Worm (Caenorhabditis elegans) whole organism, L4 larva: ENCODE data around the gene atz-1.
A peak's percentile ranks its signal among the peaks of the same experiment; 100 is the strongest.

ENCODE experiments used
- F26F4.8 ChIP-seq: fragments of 200-800 bp; sonication (Bioruptor generic); conservative IDR thresholded peaks from 2 replicates; pipeline ENCODE4 v1.3.6; 2022; ENCODE audit warnings: missing genetic modification characterization, missing compliant biosample characterization
- F37D6.2 ChIP-seq: sonication (generic microtip); optimal IDR thresholded peaks from 2 replicates; lab custom pipeline; 2016; ENCODE audit warnings: mild to moderate bottlenecking, missing genetic modification characterization, missing compliant biosample characterization
- T20F7.1 ChIP-seq: fragments of 200-800 bp; sonication (Bioruptor generic); optimal IDR thresholded peaks from 2 replicates; lab custom pipeline; 2018; ENCODE audit warnings: mild to moderate bottlenecking, missing genetic modification characterization, missing compliant biosample characterization
- Y105C5A.15 ChIP-seq: fragments of 200-800 bp; sonication (Bioruptor generic); IDR thresholded peaks from 2 replicates; pipeline ENCODE4 v1.3.6; 2022; ENCODE audit warnings: missing genetic modification characterization, missing compliant biosample characterization
- ZK546.5 ChIP-seq, 2 experiments: sonication (generic microtip); optimal IDR thresholded peaks; 2 replicates each; lab custom pipeline; 2017; ENCODE audit warnings: missing biosample characterization in 2 of 2, missing genetic modification characterization in 2 of 2
- ama-1 ChIP-seq: fragments of 150-350 bp; optimal IDR thresholded peaks from 2 replicates; lab custom pipeline; 2014; ENCODE audit warnings: inconsistent platforms, mixed read lengths
- ceh-20 ChIP-seq: fragments of 200-800 bp; sonication (Bioruptor generic); IDR thresholded peaks from 2 replicates; pipeline ENCODE4 v1.3.6; 2022; ENCODE audit warnings: missing genetic modification reagents, missing genetic modification characterization, missing compliant biosample characterization
- ceh-28 ChIP-seq: fragments of 150-350 bp; optimal IDR thresholded peaks from 2 replicates; lab custom pipeline; 2014; ENCODE audit warnings: missing biosample characterization, missing genetic modification reagents, missing genetic modification characterization
- ceh-62 ChIP-seq: sonication (generic microtip); optimal IDR thresholded peaks from 2 replicates; lab custom pipeline; 2017; ENCODE audit warnings: missing biosample characterization, missing genetic modification characterization
- ctbp-1 ChIP-seq: fragments of 200-800 bp; sonication (Bioruptor generic); IDR thresholded peaks from 2 replicates; pipeline ENCODE4 v1.3.6; 2022; ENCODE audit warnings: missing genetic modification reagents, missing genetic modification characterization, missing compliant biosample characterization
- daf-16 ChIP-seq, 3 experiments: sonication (generic microtip); optimal IDR thresholded peaks; 2 replicates each; lab custom pipeline; 2016 to 2017; ENCODE audit warnings: missing genetic modification characterization in 3 of 3, missing genetic modification reagents in 3 of 3, mild to moderate bottlenecking in 2 of 3, missing compliant biosample characterization in 2 of 3, missing biosample characterization in 1 of 3, moderate library complexity in 1 of 3
- dmd-9 ChIP-seq: fragments of 200-800 bp; sonication (Bioruptor generic); IDR thresholded peaks from 2 replicates; pipeline ENCODE4 v1.3.6; 2022; ENCODE audit warnings: missing genetic modification reagents, missing genetic modification characterization, missing compliant biosample characterization
- dpl-1 ChIP-seq: fragments of 150-350 bp; optimal IDR thresholded peaks from 2 replicates; lab custom pipeline; 2014; ENCODE audit warnings: missing biosample characterization, missing genetic modification reagents, missing genetic modification characterization
- egl-27 ChIP-seq: sonication (generic microtip); optimal IDR thresholded peaks from 3 replicates; lab custom pipeline; 2017; ENCODE audit warnings: missing biosample characterization, missing genetic modification reagents, missing genetic modification characterization
- fos-1 ChIP-seq: fragments of 150-350 bp; optimal IDR thresholded peaks from 2 replicates; lab custom pipeline; 2014; ENCODE audit warnings: missing biosample characterization, missing genetic modification characterization
- gei-8 ChIP-seq: fragments of 200-800 bp; sonication (Bioruptor generic); optimal IDR thresholded peaks from 2 replicates; lab custom pipeline; 2018; ENCODE audit warnings: mild to moderate bottlenecking, missing genetic modification characterization, missing compliant biosample characterization
- hif-1 ChIP-seq, 2 experiments: sonication (generic microtip); optimal IDR thresholded peaks; 2 replicates each; lab custom pipeline; 2016 to 2017; ENCODE audit warnings: missing compliant biosample characterization in 2 of 2, missing genetic modification characterization in 2 of 2, missing genetic modification reagents in 2 of 2, missing genotype in 2 of 2, mild to moderate bottlenecking in 1 of 2
- hlh-30 ChIP-seq: sonication (generic microtip); optimal IDR thresholded peaks from 2 replicates; lab custom pipeline; 2017; ENCODE audit warnings: antibody characterized with exemption, mild to moderate bottlenecking, missing genetic modification characterization, missing compliant biosample characterization; ENCODE audit not compliant: insufficient read depth
- hmg-1.1 ChIP-seq: fragments of 200-800 bp; sonication (Bioruptor generic); IDR thresholded peaks from 2 replicates; pipeline ENCODE4 v1.3.6; 2022; ENCODE audit warnings: missing genetic modification reagents, missing genetic modification characterization, missing compliant biosample characterization
- lim-7 ChIP-seq: fragments of 200-800 bp; sonication (Bioruptor generic); IDR thresholded peaks from 2 replicates; pipeline ENCODE4 v1.3.6; 2022; ENCODE audit warnings: missing genetic modification characterization, missing compliant biosample characterization
- lin-1 ChIP-seq: fragments of 200-800 bp; sonication (Bioruptor generic); IDR thresholded peaks from 2 replicates; pipeline ENCODE4 v1.3.6; 2022; ENCODE audit warnings: missing genetic modification reagents, missing genetic modification characterization, missing compliant biosample characterization
- lin-15B ChIP-seq: fragments of 150-350 bp; sonication (generic microtip); optimal IDR thresholded peaks from 3 replicates; lab custom pipeline; 2014; ENCODE audit warnings: missing biosample characterization, missing genetic modification characterization
- madf-9 ChIP-seq: fragments of 200-800 bp; sonication (Bioruptor generic); conservative IDR thresholded peaks from 2 replicates; pipeline ENCODE4 v1.3.6; 2022; ENCODE audit warnings: missing genetic modification reagents, missing genetic modification characterization, missing compliant biosample characterization
- mdl-1 ChIP-seq, 2 experiments: fragments of 150-350 bp in 1 of 2; sonication (generic microtip) in 1 of 2; optimal IDR thresholded peaks; 2 replicates each; lab custom pipeline; 2014 to 2017; ENCODE audit warnings: missing biosample characterization in 2 of 2, missing genetic modification characterization in 2 of 2
- mes-2 ChIP-seq: sonication (generic microtip); optimal IDR thresholded peaks from 2 replicates; lab custom pipeline; 2016; ENCODE audit warnings: missing genotype, mild to moderate bottlenecking, missing genetic modification characterization, missing compliant biosample characterization; ENCODE audit not compliant: poor library complexity, severe bottlenecking
- mxl-3 ChIP-seq: fragments of 200-800 bp; sonication (Bioruptor generic); optimal IDR thresholded peaks from 2 replicates; lab custom pipeline; 2018; ENCODE audit warnings: mild to moderate bottlenecking, missing genetic modification characterization, missing compliant biosample characterization
- nhr-10 ChIP-seq: fragments of 150-350 bp; optimal IDR thresholded peaks from 2 replicates; lab custom pipeline; 2014; ENCODE audit warnings: missing biosample characterization, missing genetic modification characterization
- nhr-102 ChIP-seq: sonication (generic microtip); optimal IDR thresholded peaks from 2 replicates; lab custom pipeline; 2016; ENCODE audit warnings: mild to moderate bottlenecking, missing genetic modification characterization, moderate library complexity, missing compliant biosample characterization
- nhr-111 ChIP-seq: fragments of 200-800 bp; sonication (Bioruptor generic); optimal IDR thresholded peaks from 2 replicates; lab custom pipeline; 2018; ENCODE audit warnings: mild to moderate bottlenecking, missing genetic modification characterization, missing compliant biosample characterization
- nhr-42 ChIP-seq: fragments of 200-800 bp; sonication (Bioruptor generic); IDR thresholded peaks from 2 replicates; pipeline ENCODE4 v1.3.6; 2022; ENCODE audit warnings: missing genetic modification characterization, missing compliant biosample characterization
- nhr-77 ChIP-seq: fragments of 150-350 bp; optimal IDR thresholded peaks from 2 replicates; lab custom pipeline; 2014; ENCODE audit warnings: missing biosample characterization, missing genetic modification characterization
- rbr-2 ChIP-seq: sonication (generic microtip); optimal IDR thresholded peaks from 2 replicates; lab custom pipeline; 2016; ENCODE audit warnings: missing genotype, missing genetic modification characterization, missing compliant biosample characterization
- sdz-12 ChIP-seq: fragments of 200-800 bp; sonication (Bioruptor generic); optimal IDR thresholded peaks from 2 replicates; lab custom pipeline; 2018; ENCODE audit warnings: mild to moderate bottlenecking, missing genetic modification characterization, missing compliant biosample characterization
- snpc-4 ChIP-seq: fragments of 150-350 bp; optimal IDR thresholded peaks from 2 replicates; lab custom pipeline; 2014; ENCODE audit warnings: missing biosample characterization, missing genetic modification characterization
- tag-97 ChIP-seq: fragments of 200-800 bp; sonication (Bioruptor generic); IDR thresholded peaks from 2 replicates; pipeline ENCODE4 v1.3.6; 2022; ENCODE audit warnings: missing genetic modification characterization, missing compliant biosample characterization
- tra-1 ChIP-seq: fragments of 200-800 bp; sonication (Bioruptor generic); IDR thresholded peaks from 2 replicates; pipeline ENCODE4 v1.3.6; 2022; ENCODE audit warnings: missing genetic modification reagents, missing genetic modification characterization, missing compliant biosample characterization
- unc-130 ChIP-seq: sonication (generic microtip); optimal IDR thresholded peaks from 2 replicates; lab custom pipeline; 2016; ENCODE audit warnings: missing genetic modification reagents, missing genetic modification characterization, missing compliant biosample characterization
- unc-62 ChIP-seq, 3 experiments: fragments of 150-350 bp in 1 of 3; sonication (generic microtip); optimal IDR thresholded peaks in 2 of 3; peaks in 1 of 3; 1 replicate in 1 of 3; 2 replicates in 2 of 3; lab custom pipeline; 2014 to 2017; ENCODE audit warnings: missing biosample characterization in 3 of 3, missing genetic modification characterization in 3 of 3, missing genetic modification reagents in 3 of 3, missing genotype in 1 of 3
- zfp-2 ChIP-seq: sonication (generic microtip); optimal IDR thresholded peaks from 2 replicates; lab custom pipeline; 2016; ENCODE audit warnings: mild to moderate bottlenecking, missing genetic modification characterization, missing compliant biosample characterization
- zip-2 ChIP-seq: fragments of 150-350 bp; optimal IDR thresholded peaks from 2 replicates; lab custom pipeline; 2014; ENCODE audit warnings: missing biosample characterization, missing genetic modification characterization
- ztf-11 ChIP-seq: fragments of 150-350 bp; optimal IDR thresholded peaks from 2 replicates; lab custom pipeline; 2014; ENCODE audit warnings: missing biosample characterization, missing genetic modification characterization

The atz-1 gene

DNA sequence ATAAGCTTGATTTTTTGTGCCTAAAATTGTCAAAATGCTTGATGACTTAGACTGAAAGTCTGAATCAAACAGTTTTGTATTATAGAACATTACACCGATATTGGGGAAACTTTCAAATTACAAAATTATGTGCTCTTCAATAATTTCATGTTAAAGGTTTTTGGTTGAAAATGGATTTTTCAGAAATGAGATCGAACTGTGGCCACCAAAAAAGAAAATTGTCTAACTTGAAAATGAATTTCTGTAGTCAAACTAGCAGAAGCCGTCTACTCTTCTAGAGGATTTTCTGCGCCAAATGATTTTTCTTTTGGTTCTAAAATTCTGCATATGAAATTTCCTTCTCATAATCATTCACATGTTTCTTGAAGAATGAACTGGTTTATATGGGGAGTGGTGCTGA, 35.0 kb downstream of the atz-1 start:
- TF ChIP-seq unc-62 (GFP tag; optimal IDR thresholded peaks at IDR 0.05 in 1 of 2; lab: Kevin White, UChicago) (peak in 1 of 2 experiments; percentile 91), unc-62 (tag; optimal IDR thresholded peaks at IDR 0.05; lab: Kevin White, UChicago) (no peak), ztf-11 (tag; lab: Kevin White, UChicago) (no peak)

DNA sequence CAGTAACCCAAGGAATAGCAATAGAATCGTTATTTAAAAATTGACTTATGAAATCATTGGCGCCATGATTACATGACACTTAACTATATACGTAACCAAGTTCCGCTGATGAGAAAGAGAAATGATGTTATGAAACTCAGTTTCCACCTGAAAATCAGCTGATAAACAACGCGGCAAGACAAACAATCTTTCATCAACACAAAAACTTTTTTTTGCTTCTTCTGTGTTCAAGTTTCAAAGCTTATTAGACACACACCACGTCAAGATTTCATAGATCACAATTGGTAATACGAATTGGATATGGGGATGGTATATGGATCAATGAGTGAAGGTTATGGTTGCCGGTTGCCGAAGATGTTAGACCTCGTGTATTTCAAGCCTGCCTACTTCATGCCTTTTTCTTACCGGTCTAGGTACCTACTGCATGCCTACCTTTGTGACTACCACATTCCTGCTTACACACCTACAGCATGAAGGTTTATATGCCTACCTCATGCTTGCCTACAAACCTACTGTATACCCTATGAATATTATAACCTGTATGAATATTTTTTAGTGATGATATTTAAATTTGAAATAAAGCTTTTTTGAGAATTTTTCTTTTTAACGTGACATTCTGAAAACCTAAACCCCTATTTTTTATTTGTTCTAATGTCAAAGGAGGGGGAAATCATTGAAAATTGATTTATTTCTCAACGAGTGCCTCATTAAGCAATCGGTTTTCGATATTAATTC, 38.9 kb downstream of the atz-1 start, which contains the start of the genes F19B6.10 and wht-5:
Gene F19B6.10, plus strand, starts transcription at position 301 of the 735 bp plus-strand sequence.
Gene wht-5, plus strand, starts transcription at position 685 of the 735 bp plus-strand sequence.
- TF ChIP-seq madf-9 (no peak), gei-8 (GFP tag; lab: Kevin White, UChicago) (no peak), ceh-20 (GFP tag; lab: Robert Waterston, UW) (no peak), ceh-62 (no peak), ZK546.5 (tag; optimal IDR thresholded peaks at IDR 0.05; lab: Kevin White, UChicago) (no peak), Y105C5A.15 (GFP tag; lab: Robert Waterston, UW) (no peak), snpc-4 (no peak), nhr-102 (tag; lab: Kevin White, UChicago) (no peak), F26F4.8 (GFP tag; lab: Robert Waterston, UW) (no peak), nhr-42 (no peak), unc-62 (GFP tag; optimal IDR thresholded peaks at IDR 0.05 in 1 of 2; lab: Kevin White, UChicago) (no peak), unc-62 (tag; optimal IDR thresholded peaks at IDR 0.05; lab: Kevin White, UChicago) (no peak)

DNA sequence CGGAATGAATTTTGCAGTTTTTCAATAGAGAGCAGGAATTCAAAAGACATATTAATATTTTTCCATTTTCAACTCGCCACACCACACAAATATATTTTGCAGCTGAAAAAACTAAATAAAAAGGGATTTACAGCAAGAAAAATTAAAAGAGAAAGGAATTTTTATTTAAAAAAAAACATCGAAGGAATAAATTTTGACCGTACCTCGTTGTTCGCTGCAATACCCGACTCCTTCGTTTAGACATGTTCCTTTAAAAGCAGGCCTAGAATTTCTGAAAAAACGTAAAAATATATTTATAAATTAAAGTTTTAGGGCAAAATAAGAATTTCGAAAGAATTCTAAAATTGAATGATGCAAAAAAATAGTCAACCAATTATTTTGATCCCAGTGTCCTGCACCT, 40.1 kb downstream of the atz-1 start, which contains the start of gene F19B6.1:
Gene F19B6.1, minus strand, starts transcription at position 278 of the 400 bp plus-strand sequence.
- TF ChIP-seq sdz-12 (GFP tag; lab: Kevin White, UChicago): no peak
- TF ChIP-seq mes-2 (tag; lab: Kevin White, UChicago): no peak
- TF ChIP-seq ceh-28 (tag; lab: Kevin White, UChicago): no peak
- no peak for TF ChIP-seq lim-7 (GFP tag; lab: Robert Waterston, UW)
- no peak for TF ChIP-seq tag-97 (GFP tag; lab: Robert Waterston, UW)
- no peak for TF ChIP-seq ama-1 (lab: Kevin White, UChicago)
- no peak for TF ChIP-seq dpl-1 (GFP tag; lab: Kevin White, UChicago)
- TF ChIP-seq zip-2 (tag; lab: Kevin White, UChicago): no peak
- TF ChIP-seq zfp-2 (tag; lab: Kevin White, UChicago): no peak
- no peak for TF ChIP-seq ctbp-1 (GFP tag; lab: Robert Waterston, UW)
- TF ChIP-seq egl-27: no peak
- no peak for TF ChIP-seq nhr-77 (tag; lab: Kevin White, UChicago)
- no peak for TF ChIP-seq daf-16 (GFP tag; optimal IDR thresholded peaks at IDR 0.05; lab: Kevin White, UChicago)
- no peak for TF ChIP-seq daf-16 (tag; optimal IDR thresholded peaks at IDR 0.05; lab: Kevin White, UChicago)
- TF ChIP-seq F37D6.2 (tag; lab: Kevin White, UChicago): no peak
- no peak for TF ChIP-seq nhr-111 (GFP tag; lab: Kevin White, UChicago)
- no peak for TF ChIP-seq T20F7.1 (GFP tag; lab: Kevin White, UChicago)
- TF ChIP-seq fos-1 (tag; lab: Kevin White, UChicago): no peak
- TF ChIP-seq ztf-11 (tag; lab: Kevin White, UChicago): no peak
- TF ChIP-seq unc-62 (GFP tag; optimal IDR thresholded peaks at IDR 0.05 in 1 of 2; lab: Kevin White, UChicago): no peak
- TF ChIP-seq unc-62 (tag; optimal IDR thresholded peaks at IDR 0.05; lab: Kevin White, UChicago): no peak
- TF ChIP-seq hlh-30 (tag; lab: Kevin White, UChicago): no peak

DNA sequence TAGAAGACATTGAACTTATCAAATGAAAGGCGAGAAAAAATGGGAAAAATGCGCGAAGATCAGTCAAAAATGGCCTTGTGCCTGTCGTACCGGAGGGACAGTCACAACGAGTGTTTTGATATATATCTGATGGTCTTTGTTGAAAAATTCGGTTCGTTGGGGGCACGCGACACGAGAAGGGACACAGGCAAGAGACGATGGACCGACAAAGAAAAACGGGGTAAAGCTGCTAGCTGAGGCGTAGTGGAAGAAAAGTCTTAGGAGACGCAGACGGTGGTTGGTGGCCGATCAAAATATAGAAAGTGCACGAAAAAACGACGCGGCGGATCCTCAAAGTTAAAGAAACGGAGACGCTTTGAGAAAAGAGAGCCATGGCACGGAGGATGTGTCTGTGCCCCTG, 40.7 kb downstream of the atz-1 start:
- TF ChIP-seq nhr-10 (tag; lab: Kevin White, UChicago) (no peak), T20F7.1 (GFP tag; lab: Kevin White, UChicago) (no peak), tra-1 (GFP tag; lab: Robert Waterston, UW) (no peak), nhr-42 (no peak), mxl-3 (GFP tag; lab: Kevin White, UChicago) (no peak), lin-15B (tag; lab: Kevin White, UChicago) (no peak), rbr-2 (tag; lab: Kevin White, UChicago) (peak; percentile 10), ceh-20 (GFP tag; lab: Robert Waterston, UW) (no peak), dmd-9 (0 out of 2 replicates have a peak, but pooled peaks have one; percentile 10), hif-1 (tag; optimal IDR thresholded peaks at IDR 0.05; lab: Kevin White, UChicago) (peak in 1 of 2 experiments; percentile 28), hmg-1.1 (peak; percentile 54; the same call in 1 of the 2 replicates), ceh-62 (no peak), hlh-30 (tag; lab: Kevin White, UChicago) (peak; percentile 63), daf-16 (GFP tag; optimal IDR thresholded peaks at IDR 0.05; lab: Kevin White, UChicago) (peak in 1 of 2 experiments; percentile 42), daf-16 (tag; optimal IDR thresholded peaks at IDR 0.05; lab: Kevin White, UChicago) (no peak), mdl-1 (tag; optimal IDR thresholded peaks at IDR 0.05; lab: Kevin White, UChicago) (peak in 1 of 2 experiments; percentile 26), unc-62 (GFP tag; optimal IDR thresholded peaks at IDR 0.05 in 1 of 2; lab: Kevin White, UChicago) (peak in 1 of 2 experiments; percentile 68), unc-62 (tag; optimal IDR thresholded peaks at IDR 0.05; lab: Kevin White, UChicago) (no peak), lin-1 (GFP tag; lab: Robert Waterston, UW) (no peak), unc-130 (GFP tag; lab: Kevin White, UChicago) (no peak)
